Fruit fly (Drosophila melanogaster): Measurements from ENCODE around the gene alphaTub84B.
A peak's percentile ranks its signal among the peaks of the same experiment; 100 is the strongest.

Gene alphaTub84B

dm6 chr3R:7130827-7131226 is 44.4 kb downstream of the alphaTub84B start:
- TF ChIP-seq bab1 (GFP tag; optimal IDR thresholded peaks at IDR 0.05) (peak; percentile 11), ovo (GFP tag; optimal IDR thresholded peaks at IDR 0.05) (no peak)

- TF ChIP-seq cic (GFP tag; optimal IDR thresholded peaks at IDR 0.05) (no peak), CG11617 (GFP tag; optimal IDR thresholded peaks at IDR 0.05) (no peak), pad (GFP tag; optimal IDR thresholded peaks at IDR 0.05) (no peak), cnc (optimal IDR thresholded peaks at IDR 0.05) (no peak), bab1 (GFP tag; optimal IDR thresholded peaks at IDR 0.05) (no peak), tj (GFP tag; optimal IDR thresholded peaks at IDR 0.05) (no peak), Hr96 (GFP tag; optimal IDR thresholded peaks at IDR 0.05) (no peak), CG12768 (GFP tag; optimal IDR thresholded peaks at IDR 0.05) (no peak), Mnt (GFP tag; optimal IDR thresholded peaks at IDR 0.05) (no peak), CG1620 (GFP tag; optimal IDR thresholded peaks at IDR 0.05) (no peak), CG5204 (GFP tag; optimal IDR thresholded peaks at IDR 0.05) (no peak), kay (GFP tag; ENCODE audit: borderline replicate concordance) (no peak), CG14711 (tag; optimal IDR thresholded peaks at IDR 0.05) (no peak)
Observed at dm6 chr3R:7131260-7131659, 44.9 kb downstream of the alphaTub84B start, which contains the start of gene CG31493. CG31493 (plus strand) TSS chr3R:7131560.

- TF ChIP-seq Mnt (GFP tag; optimal IDR thresholded peaks at IDR 0.05) (no peak), toe (GFP tag; optimal IDR thresholded peaks at IDR 0.05) (no peak), CG7101 (tag; optimal IDR thresholded peaks at IDR 0.05) (no peak), CG12768 (GFP tag; optimal IDR thresholded peaks at IDR 0.05) (no peak), CG14711 (tag; optimal IDR thresholded peaks at IDR 0.05) (no peak)
Observed at dm6 chr3R:7134715-7135505, 48.5 kb downstream of the alphaTub84B start.

DNA sequence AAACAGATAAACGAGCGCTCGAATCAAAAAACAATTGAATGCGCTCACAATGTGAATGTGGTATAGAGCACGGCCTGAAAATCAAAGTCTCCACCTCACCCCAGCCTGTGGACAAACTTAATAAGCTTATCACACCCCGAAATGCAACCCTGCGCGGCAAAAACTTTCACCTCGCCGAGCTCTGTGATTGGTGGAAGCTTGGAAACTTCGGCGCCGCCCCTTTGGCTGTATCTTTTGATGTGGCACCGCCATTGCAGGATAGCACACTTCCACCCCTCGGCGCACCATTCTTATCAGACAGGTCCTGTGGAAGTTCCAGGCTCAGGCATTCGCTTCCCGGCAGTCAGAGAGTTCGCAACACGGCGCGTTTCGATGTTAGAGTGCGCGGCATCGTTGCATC is 49.5 kb downstream of the alphaTub84B start, which contains the start of gene Fer1:
Fer1 (plus strand) TSS at position 326 of the 400 bp plus-strand sequence.
- TF ChIP-seq cic (GFP tag; optimal IDR thresholded peaks at IDR 0.05) (no peak), CG1620 (GFP tag; optimal IDR thresholded peaks at IDR 0.05) (no peak), tj (GFP tag; optimal IDR thresholded peaks at IDR 0.05) (no peak), Crg-1 (GFP tag; optimal IDR thresholded peaks at IDR 0.05) (no peak), Mnt (GFP tag; optimal IDR thresholded peaks at IDR 0.05) (no peak), pad (GFP tag; optimal IDR thresholded peaks at IDR 0.05) (no peak), CG11617 (GFP tag; optimal IDR thresholded peaks at IDR 0.05) (no peak), kay (GFP tag; ENCODE audit: borderline replicate concordance) (no peak)

DNA sequence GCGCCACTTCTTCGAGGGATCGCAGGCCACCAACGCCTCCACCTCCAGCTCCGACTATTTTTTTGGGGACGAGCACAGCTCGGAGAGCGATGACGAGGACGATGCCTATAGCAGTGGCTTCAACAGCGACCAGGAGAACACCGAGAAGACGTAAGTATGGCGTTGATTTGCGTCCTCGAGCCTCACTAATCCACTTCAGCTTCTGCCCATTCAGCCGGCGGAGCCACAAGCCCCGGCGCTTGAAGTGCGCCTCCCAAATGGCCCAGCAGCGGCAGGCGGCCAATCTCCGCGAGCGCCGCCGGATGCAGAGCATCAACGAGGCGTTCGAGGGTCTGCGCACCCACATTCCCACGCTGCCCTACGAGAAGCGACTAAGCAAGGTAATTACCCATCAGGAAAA is 50.8 kb downstream of the alphaTub84B start:
- TF ChIP-seq CG7101 (tag; optimal IDR thresholded peaks at IDR 0.05) (no peak), CG7045 (GFP tag; optimal IDR thresholded peaks at IDR 0.05) (no peak), bab1 (GFP tag; optimal IDR thresholded peaks at IDR 0.05) (no peak), cnc (optimal IDR thresholded peaks at IDR 0.05) (no peak), toe (GFP tag; optimal IDR thresholded peaks at IDR 0.05) (no peak), CG1620 (GFP tag; optimal IDR thresholded peaks at IDR 0.05) (no peak)

dm6 chr3R:7138058-7138457 is 51.7 kb downstream of the alphaTub84B start:
- no peak for TF ChIP-seq CG33017 (tag; optimal IDR thresholded peaks at IDR 0.05)
